Worm (Caenorhabditis elegans) whole organism, early embryonic: ENCODE measurements around the gene dis-3.

ENCODE experiments used
- B0310.2 ChIP-seq: sonication (generic microtip); optimal IDR thresholded peaks from 2 replicates; lab custom pipeline; 2016; ENCODE audit warnings: mild to moderate bottlenecking, missing genetic modification characterization, missing compliant biosample characterization
- F13C5.2 ChIP-seq: sonication (generic microtip); optimal IDR thresholded peaks from 2 replicates; lab custom pipeline; 2017; ENCODE audit warnings: mild to moderate bottlenecking, missing genetic modification characterization, inconsistent platforms, missing compliant biosample characterization
- aly-1 ChIP-seq: sonication (generic microtip); optimal IDR thresholded peaks from 2 replicates; lab custom pipeline; 2016; ENCODE audit warnings: missing genetic modification characterization, missing compliant biosample characterization
- ama-1 ChIP-seq: fragments of 150-350 bp; optimal IDR thresholded peaks from 2 replicates; lab custom pipeline; 2014
- ceh-13 ChIP-seq: fragments of 200-800 bp; sonication (Bioruptor generic); optimal IDR thresholded peaks from 2 replicates; lab custom pipeline; 2018; ENCODE audit warnings: mild to moderate bottlenecking, missing genetic modification characterization, missing compliant biosample characterization
- ceh-36 ChIP-seq: sonication (generic microtip); optimal IDR thresholded peaks from 2 replicates; lab custom pipeline; 2016; ENCODE audit warnings: missing genetic modification characterization, inconsistent platforms, missing compliant biosample characterization
- ets-7 ChIP-seq: sonication (generic microtip); optimal IDR thresholded peaks from 2 replicates; lab custom pipeline; 2016; ENCODE audit warnings: missing genotype, missing genetic modification characterization, missing compliant biosample characterization
- flt-1 ChIP-seq: fragments of 200-800 bp; sonication (Bioruptor generic); IDR thresholded peaks from 2 replicates; pipeline ENCODE4 v1.3.6; 2022; ENCODE audit warnings: missing genetic modification characterization, missing compliant biosample characterization
- hmbx-1 ChIP-seq: sonication (generic microtip); optimal IDR thresholded peaks from 2 replicates; lab custom pipeline; 2016; ENCODE audit warnings: mild to moderate bottlenecking, missing genetic modification characterization, missing compliant biosample characterization
- hmg-4 ChIP-seq: fragments of 200-800 bp; sonication (Bioruptor generic); optimal IDR thresholded peaks from 2 replicates; lab custom pipeline; 2018; ENCODE audit warnings: mild to moderate bottlenecking, missing genetic modification characterization, missing compliant biosample characterization
- hnd-1 ChIP-seq: sonication (generic microtip); optimal IDR thresholded peaks from 2 replicates; lab custom pipeline; 2016; ENCODE audit warnings: missing genetic modification characterization, missing compliant biosample characterization
- pes-1 ChIP-seq: fragments of 200-800 bp; sonication (Bioruptor generic); IDR thresholded peaks from 2 replicates; pipeline ENCODE4 v1.3.6; 2022; ENCODE audit warnings: missing genetic modification reagents, missing genetic modification characterization, missing compliant biosample characterization
- scrt-1 ChIP-seq: fragments of 200-800 bp; sonication (Bioruptor generic); IDR thresholded peaks from 2 replicates; pipeline ENCODE4 v1.3.6; 2022; ENCODE audit warnings: missing genetic modification characterization, missing compliant biosample characterization
- sea-1 ChIP-seq: fragments of 200-800 bp; sonication (Bioruptor generic); conservative IDR thresholded peaks from 2 replicates; pipeline ENCODE4 v1.3.6; 2022; ENCODE audit warnings: missing genetic modification characterization, missing compliant biosample characterization
- tbx-11 ChIP-seq: fragments of 200-800 bp; sonication (Bioruptor generic); IDR thresholded peaks from 2 replicates; pipeline ENCODE4 v1.3.6; 2022; ENCODE audit warnings: missing genetic modification characterization, missing compliant biosample characterization
- tbx-37 ChIP-seq: fragments of 200-800 bp; sonication (Bioruptor generic); conservative IDR thresholded peaks from 2 replicates; pipeline ENCODE4 v1.3.6; 2022; ENCODE audit warnings: missing genetic modification reagents, missing genetic modification characterization, missing compliant biosample characterization
- tra-4 ChIP-seq: sonication (generic microtip); optimal IDR thresholded peaks from 2 replicates; lab custom pipeline; 2017; ENCODE audit warnings: missing genetic modification characterization, missing compliant biosample characterization

Gene dis-3

DNA sequence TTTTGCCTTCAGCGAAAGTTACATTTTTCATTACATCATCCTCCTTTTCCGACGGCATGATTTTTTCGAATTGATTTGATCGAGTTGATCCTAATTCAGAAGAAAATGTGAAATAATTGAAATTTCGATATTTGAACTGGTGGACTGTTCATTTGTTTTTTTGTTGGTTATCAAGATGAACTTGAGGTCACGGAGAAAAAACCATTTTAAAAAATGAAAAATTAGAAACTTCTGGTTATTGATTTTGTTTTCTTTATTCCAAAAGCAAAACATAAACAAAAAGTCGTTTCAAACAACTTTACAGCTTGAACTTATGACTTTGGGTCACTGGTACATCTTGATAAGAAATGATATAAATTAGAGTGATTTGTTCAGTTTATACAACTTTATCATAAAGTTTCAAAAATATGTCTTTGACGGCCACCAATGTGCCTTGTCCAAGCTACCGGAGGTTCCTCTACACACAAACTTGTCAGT is 21.9 kb upstream of the dis-3 start, which contains the start of the genes ttbk-4 and W01B6.4:
ttbk-4 (minus strand) TSS at position 101 of the 477 bp plus-strand sequence.
W01B6.4 (plus strand) TSS at position 427 of the 477 bp plus-strand sequence.
- no peak for TF ChIP-seq aly-1 (tag; lab: Kevin White, UChicago)
- no peak for TF ChIP-seq pes-1 (GFP tag; lab: Robert Waterston, UW)
- TF ChIP-seq ama-1 (lab: Kevin White, UChicago), result no peak
- no peak for TF ChIP-seq F13C5.2 (tag; lab: Kevin White, UChicago)
- no peak for TF ChIP-seq flt-1 (GFP tag; lab: Robert Waterston, UW)
- TF ChIP-seq ets-7 (tag; lab: Kevin White, UChicago), result no peak
- no peak for TF ChIP-seq tra-4 (tag; lab: Kevin White, UChicago)
- TF ChIP-seq scrt-1 (GFP tag; lab: Robert Waterston, UW), result no peak
- TF ChIP-seq ceh-36 (tag; lab: Kevin White, UChicago), result no peak
- no peak for TF ChIP-seq hmbx-1
- no peak for TF ChIP-seq hmg-4 (GFP tag; lab: Kevin White, UChicago)
- no peak for TF ChIP-seq tbx-11 (GFP tag; lab: Robert Waterston, UW)
- no peak for TF ChIP-seq hnd-1
- TF ChIP-seq B0310.2 (tag; lab: Kevin White, UChicago), result no peak
- no peak for TF ChIP-seq tbx-37 (GFP tag; lab: Robert Waterston, UW)
- TF ChIP-seq sea-1 (GFP tag; lab: Robert Waterston, UW), result no peak
- TF ChIP-seq ceh-13 (GFP tag; lab: Kevin White, UChicago), result no peak

ce11 chrIV:10075899-10076298 is 21.1 kb upstream of the dis-3 start, which contains the start of gene W01B6.5:
W01B6.5 (plus strand) TSS chrIV:10076199.
- TF ChIP-seq B0310.2 (tag; lab: Kevin White, UChicago), result no peak
- TF ChIP-seq ets-7 (tag; lab: Kevin White, UChicago), result no peak
- no peak for TF ChIP-seq sea-1 (GFP tag; lab: Robert Waterston, UW)
- TF ChIP-seq hnd-1, result no peak
- no peak for TF ChIP-seq F13C5.2 (tag; lab: Kevin White, UChicago)
- TF ChIP-seq hmbx-1, result no peak
- no peak for TF ChIP-seq pes-1 (GFP tag; lab: Robert Waterston, UW)
- no peak for TF ChIP-seq scrt-1 (GFP tag; lab: Robert Waterston, UW)
- no peak for TF ChIP-seq ceh-13 (GFP tag; lab: Kevin White, UChicago)
- TF ChIP-seq tbx-11 (GFP tag; lab: Robert Waterston, UW), result no peak
- TF ChIP-seq ceh-36 (tag; lab: Kevin White, UChicago), result no peak
- no peak for TF ChIP-seq flt-1 (GFP tag; lab: Robert Waterston, UW)
- no peak for TF ChIP-seq ama-1 (lab: Kevin White, UChicago)
- TF ChIP-seq aly-1 (tag; lab: Kevin White, UChicago), result no peak
- no peak for TF ChIP-seq tra-4 (tag; lab: Kevin White, UChicago)
- no peak for TF ChIP-seq tbx-37 (GFP tag; lab: Robert Waterston, UW)
- no peak for TF ChIP-seq hmg-4 (GFP tag; lab: Kevin White, UChicago)

- no peak for TF ChIP-seq tra-4 (tag; lab: Kevin White, UChicago)
- TF ChIP-seq scrt-1 (GFP tag; lab: Robert Waterston, UW), result no peak
- no peak for TF ChIP-seq ets-7 (tag; lab: Kevin White, UChicago)
- no peak for TF ChIP-seq pes-1 (GFP tag; lab: Robert Waterston, UW)
- no peak for TF ChIP-seq hnd-1
- no peak for TF ChIP-seq sea-1 (GFP tag; lab: Robert Waterston, UW)
- TF ChIP-seq flt-1 (GFP tag; lab: Robert Waterston, UW), result no peak
- TF ChIP-seq B0310.2 (tag; lab: Kevin White, UChicago), result no peak
- no peak for TF ChIP-seq ama-1 (lab: Kevin White, UChicago)
- no peak for TF ChIP-seq tbx-37 (GFP tag; lab: Robert Waterston, UW)
- no peak for TF ChIP-seq ceh-36 (tag; lab: Kevin White, UChicago)
- TF ChIP-seq ceh-13 (GFP tag; lab: Kevin White, UChicago), result no peak
- TF ChIP-seq aly-1 (tag; lab: Kevin White, UChicago), result no peak
- TF ChIP-seq hmbx-1, result no peak
- no peak for TF ChIP-seq hmg-4 (GFP tag; lab: Kevin White, UChicago)
- TF ChIP-seq F13C5.2 (tag; lab: Kevin White, UChicago), result no peak
- no peak for TF ChIP-seq tbx-11 (GFP tag; lab: Robert Waterston, UW)
These were observed 19.0 kb upstream of the dis-3 start for ce11 chrIV:10078003-10078402.

DNA sequence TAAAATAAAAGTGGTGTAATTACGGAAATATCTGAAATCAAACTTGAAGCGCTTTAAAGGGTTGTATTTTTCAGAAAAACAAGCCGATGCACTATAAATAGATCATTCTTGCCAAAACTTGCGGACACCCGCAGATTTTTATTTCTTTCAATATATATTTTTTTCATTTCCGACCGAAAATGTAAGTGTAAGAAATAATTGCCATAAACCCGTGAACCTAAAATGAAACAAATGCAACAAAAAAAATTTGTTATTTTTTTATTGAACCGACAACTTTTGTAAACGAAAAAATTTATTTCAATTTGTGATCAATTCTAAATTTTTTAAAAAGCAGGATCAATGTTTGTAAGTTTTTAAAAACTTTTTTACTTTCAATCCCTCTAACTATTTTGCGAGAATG is 16.2 kb upstream of the dis-3 start, which contains the start of gene W01B6.6:
W01B6.6 (plus strand) TSS at position 301 of the 400 bp plus-strand sequence.
- TF ChIP-seq B0310.2 (tag; lab: Kevin White, UChicago), result no peak
- TF ChIP-seq aly-1 (tag; lab: Kevin White, UChicago), result no peak
- no peak for TF ChIP-seq pes-1 (GFP tag; lab: Robert Waterston, UW)
- no peak for TF ChIP-seq tbx-11 (GFP tag; lab: Robert Waterston, UW)
- TF ChIP-seq scrt-1 (GFP tag; lab: Robert Waterston, UW), result no peak
- no peak for TF ChIP-seq ceh-36 (tag; lab: Kevin White, UChicago)
- TF ChIP-seq tra-4 (tag; lab: Kevin White, UChicago), result no peak
- TF ChIP-seq ama-1 (lab: Kevin White, UChicago), result no peak
- no peak for TF ChIP-seq flt-1 (GFP tag; lab: Robert Waterston, UW)
- TF ChIP-seq hnd-1, result no peak

DNA sequence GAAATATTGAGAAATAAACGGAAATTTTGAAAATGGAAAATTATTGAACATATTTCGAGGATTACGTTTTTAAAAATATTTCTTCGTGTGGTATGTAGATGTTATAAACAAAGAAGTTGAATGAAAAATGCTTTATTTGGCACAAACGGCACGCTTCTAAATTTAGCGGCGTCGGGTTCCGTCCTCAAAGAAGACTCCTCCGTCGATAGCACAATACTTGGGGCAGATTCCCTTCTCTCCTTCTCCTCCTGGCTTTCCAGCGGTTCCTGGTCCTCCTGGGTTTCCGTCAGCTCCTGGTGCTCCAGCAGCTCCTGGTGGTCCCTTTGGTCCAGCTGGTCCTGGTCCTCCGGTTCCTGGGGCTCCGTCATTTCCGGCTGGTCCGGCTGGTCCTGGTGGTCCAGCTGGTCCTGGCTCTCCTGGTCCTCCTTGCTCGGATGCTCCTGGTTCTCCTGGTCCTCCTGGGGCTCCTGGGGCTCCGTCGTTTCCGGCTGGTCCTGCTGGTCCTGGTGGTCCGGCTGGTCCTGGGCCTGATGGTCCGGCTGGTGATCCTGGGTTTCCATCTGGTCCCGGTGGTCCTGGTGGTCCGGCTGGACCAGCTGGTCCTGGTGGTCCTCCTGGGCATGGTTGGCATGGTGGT is 12.6 kb upstream of the dis-3 start, which contains the start of gene W01B6.8:
W01B6.8 (minus strand) TSS at position 51 of the 637 bp plus-strand sequence.
- TF ChIP-seq sea-1 (GFP tag; lab: Robert Waterston, UW), result 0 out of 2 replicates have a peak, but pooled peaks have one; percentile 56
- no peak for TF ChIP-seq aly-1 (tag; lab: Kevin White, UChicago)
- TF ChIP-seq ama-1 (lab: Kevin White, UChicago), result no peak

DNA sequence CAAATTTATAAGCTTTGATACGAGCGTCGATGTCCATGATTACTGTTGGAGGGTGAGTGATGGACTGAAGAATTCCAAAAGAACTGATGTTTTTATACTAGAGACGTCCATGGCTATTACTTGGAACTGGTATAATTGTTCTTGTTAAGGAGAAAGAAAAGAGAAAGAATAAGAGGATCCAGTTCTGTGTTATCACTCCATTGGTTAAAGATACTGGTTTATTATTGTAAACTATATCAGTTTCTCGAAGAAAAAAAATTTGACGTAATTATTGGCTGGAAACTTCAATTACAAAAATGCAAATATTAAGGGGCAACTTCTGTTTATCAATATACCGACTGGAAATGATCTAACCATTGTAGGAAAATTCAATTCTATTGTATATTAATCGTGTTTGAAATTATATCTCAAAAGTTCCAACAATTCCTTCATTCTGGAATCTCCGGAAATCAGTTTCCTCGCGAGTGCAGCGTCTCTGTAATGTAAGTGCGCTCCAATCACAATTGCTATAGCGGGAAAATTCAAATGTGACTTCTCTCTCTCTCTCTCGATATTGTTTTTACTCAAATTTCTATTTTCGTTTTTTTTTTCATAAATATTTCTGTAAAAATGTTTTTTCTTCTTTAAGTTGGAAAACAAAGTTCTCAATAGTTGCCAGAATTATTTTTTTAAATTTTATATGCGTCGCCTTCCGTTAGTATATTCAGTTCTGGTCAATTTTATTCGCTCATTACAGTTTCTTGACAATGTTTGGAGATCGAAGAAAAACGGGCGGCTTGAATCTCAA is 11.4 kb upstream of the dis-3 start, which contains the start of the genes col-2 and ndc-80:
col-2 (minus strand) TSS at position 51 of the 787 bp plus-strand sequence.
ndc-80 (plus strand) TSS at position 737 of the 787 bp plus-strand sequence.
- peak; percentile 48 for TF ChIP-seq F13C5.2 (tag; lab: Kevin White, UChicago)
- TF ChIP-seq tra-4 (tag; lab: Kevin White, UChicago), result no peak
- TF ChIP-seq scrt-1 (GFP tag; lab: Robert Waterston, UW), result no peak
- TF ChIP-seq hnd-1, result no peak
- no peak for TF ChIP-seq B0310.2 (tag; lab: Kevin White, UChicago)
- no peak for TF ChIP-seq ama-1 (lab: Kevin White, UChicago)
